In genomic region chrX:686437-686972, dm6 we compare ENCODE assay signal across 5 fruit fly cellular contexts.
A peak's percentile ranks its signal among the peaks of the same experiment; 100 is the strongest.
TF ChIP-seq lines count a peak whose summit lies in the region.

sdk (plus strand) TSS chrX:686834.

- TF ChIP-seq CTCF in whole organism, embryonic (GFP tag; optimal IDR thresholded peaks at IDR 0.05; lab: Kevin White, UChicago), result peak; percentile 52

TF ChIP-seq in whole organism, adult, 20 proteins besides CTCF, POLR2A, EP300 and RAD21 (continues in another document):
- TF ChIP-seq Mnt (GFP tag; optimal IDR thresholded peaks at IDR 0.05; lab: Kevin White, UChicago) (peak; percentile 78), cnc (optimal IDR thresholded peaks at IDR 0.05; lab: Kevin White, UChicago) (no peak), cic (GFP tag; optimal IDR thresholded peaks at IDR 0.05; lab: Kevin White, UChicago) (no peak), CG5204 (GFP tag; optimal IDR thresholded peaks at IDR 0.05; lab: Kevin White, UChicago) (peak; percentile 73), toe (GFP tag; optimal IDR thresholded peaks at IDR 0.05; lab: Kevin White, UChicago) (peak; percentile 61), CG12768 (GFP tag; optimal IDR thresholded peaks at IDR 0.05; lab: Kevin White, UChicago) (peak; percentile 65), pad (GFP tag; optimal IDR thresholded peaks at IDR 0.05; lab: Kevin White, UChicago) (peak; percentile 75), Clk (GFP tag; optimal IDR thresholded peaks at IDR 0.05; lab: Kevin White, UChicago) (peak; percentile 53), CG33017 (tag; optimal IDR thresholded peaks at IDR 0.05; lab: Kevin White, UChicago) (peak; percentile 38), CG7101 (tag; optimal IDR thresholded peaks at IDR 0.05; lab: Kevin White, UChicago) (peak; percentile 77), Hr96 (GFP tag; optimal IDR thresholded peaks at IDR 0.05; lab: Kevin White, UChicago) (peak; percentile 95), CG14711 (tag; optimal IDR thresholded peaks at IDR 0.05; lab: Kevin White, UChicago) (peak; percentile 56), CG11617 (GFP tag; optimal IDR thresholded peaks at IDR 0.05; lab: Kevin White, UChicago) (peak; percentile 82), bab1 (GFP tag; optimal IDR thresholded peaks at IDR 0.05; lab: Kevin White, UChicago) (peak; percentile 88), tj (GFP tag; optimal IDR thresholded peaks at IDR 0.05; lab: Kevin White, UChicago) (peak; percentile 59), ovo (GFP tag; optimal IDR thresholded peaks at IDR 0.05; lab: Kevin White, UChicago) (peak; percentile 62), kay (GFP tag; lab: Kevin White, UChicago; ENCODE audit: borderline replicate concordance) (no peak), CG7045 (GFP tag; optimal IDR thresholded peaks at IDR 0.05; lab: Kevin White, UChicago) (peak; percentile 67)

TF ChIP-seq in whole organism, embryonic, 481 proteins besides CTCF, POLR2A, EP300 and RAD21 (continues in another document):
- TF ChIP-seq sim (GFP tag; IDR thresholded peaks at IDR 0.05; lab: Robert Waterston, UW) (peak; percentile 64; the same call in 1 of the 2 replicates), CHES-1-like (GFP tag; optimal IDR thresholded peaks at IDR 0.05; lab: Kevin White, UChicago) (peak; percentile 95), pros (GFP tag; optimal IDR thresholded peaks at IDR 0.05; lab: Kevin White, UChicago) (peak; percentile 28), CG14860 (GFP tag; IDR thresholded peaks at IDR 0.05; lab: Robert Waterston, UW; ENCODE audit: partially characterized antibody) (peak; percentile 79), tin (GFP tag; optimal IDR thresholded peaks at IDR 0.05; lab: Kevin White, UChicago) (peak; percentile 92), Usf (GFP tag; optimal IDR thresholded peaks at IDR 0.05; lab: Kevin White, UChicago) (peak; percentile 83), CG12071 (GFP tag; optimal IDR thresholded peaks at IDR 0.05; lab: Kevin White, UChicago) (peak; percentile 81), CG2199 (GFP tag; IDR thresholded peaks at IDR 0.05; lab: Robert Waterston, UW) (peak; percentile 58; the same call in 1 of the 3 replicates), disco-r (GFP tag; optimal IDR thresholded peaks at IDR 0.05; lab: Kevin White, UChicago) (peak; percentile 86), Nf-YA (GFP tag; IDR thresholded peaks at IDR 0.05; lab: Robert Waterston, UW) (peak; percentile 60), CG7745 (tag; optimal IDR thresholded peaks at IDR 0.05; lab: Kevin White, UChicago) (no peak), CG2120 (GFP tag; optimal IDR thresholded peaks at IDR 0.05; lab: Kevin White, UChicago) (peak; percentile 95), Hr51 (GFP tag; optimal IDR thresholded peaks at IDR 0.05; lab: Kevin White, UChicago) (peak; percentile 85 to 92), CG13296 (GFP tag; optimal IDR thresholded peaks at IDR 0.05; lab: Kevin White, UChicago) (peak; percentile 91), Poxn (GFP tag; IDR thresholded peaks at IDR 0.05; lab: Robert Waterston, UW) (peak; percentile 46; the same call in 1 of the 2 replicates), en (GFP tag; optimal IDR thresholded peaks at IDR 0.05; lab: Kevin White, UChicago) (peak; percentile 89), CoRest (tag; optimal IDR thresholded peaks at IDR 0.05; lab: Kevin White, UChicago) (peak; percentile 93), CG31224 (GFP tag; IDR thresholded peaks at IDR 0.05; lab: Robert Waterston, UW) (peak; percentile 81)

TF ChIP-seq in whole organism, prepupa, 60 proteins besides CTCF, POLR2A, EP300 and RAD21 (continues in another document):
- TF ChIP-seq CG32006 (GFP tag; optimal IDR thresholded peaks at IDR 0.05; lab: Kevin White, UChicago) (peak; percentile 95), CG34406 (GFP tag; optimal IDR thresholded peaks at IDR 0.05; lab: Kevin White, UChicago) (peak; percentile 94), CG4318 (GFP tag; optimal IDR thresholded peaks at IDR 0.05; lab: Kevin White, UChicago) (peak; percentile 91), CG3919 (GFP tag; optimal IDR thresholded peaks at IDR 0.05; lab: Kevin White, UChicago) (peak; percentile 92), Smox (GFP tag; optimal IDR thresholded peaks at IDR 0.05; lab: Kevin White, UChicago) (peak; percentile 95), OdsH (GFP tag; optimal IDR thresholded peaks at IDR 0.05; lab: Kevin White, UChicago) (peak; percentile 93), CG11902 (GFP tag; optimal IDR thresholded peaks at IDR 0.05; lab: Kevin White, UChicago) (peak; percentile 89), fkh (GFP tag; optimal IDR thresholded peaks at IDR 0.05; lab: Kevin White, UChicago) (peak; percentile 64), fd85E (GFP tag; optimal IDR thresholded peaks at IDR 0.05; lab: Kevin White, UChicago) (peak; percentile 86), CG1621 (tag; optimal IDR thresholded peaks at IDR 0.05; lab: Kevin White, UChicago) (peak; percentile 89), achi (GFP tag; optimal IDR thresholded peaks at IDR 0.05; lab: Kevin White, UChicago) (peak; percentile 92), cyc (GFP tag; optimal IDR thresholded peaks at IDR 0.05; lab: Kevin White, UChicago) (peak; percentile 91), Blimp-1 (GFP tag; optimal IDR thresholded peaks at IDR 0.05; lab: Kevin White, UChicago) (peak; percentile 82), eg (GFP tag; IDR thresholded peaks at IDR 0.05; lab: Robert Waterston, UW) (peak; percentile 84), Ets21C (GFP tag; optimal IDR thresholded peaks at IDR 0.05; lab: Kevin White, UChicago) (peak; percentile 95), CG6792 (GFP tag; optimal IDR thresholded peaks at IDR 0.05; lab: Kevin White, UChicago) (peak; percentile 96), esn (GFP tag; optimal IDR thresholded peaks at IDR 0.05; lab: Kevin White, UChicago) (peak; percentile 96), net (GFP tag; optimal IDR thresholded peaks at IDR 0.05; lab: Kevin White, UChicago) (peak; percentile 95), CG8632 (GFP tag; optimal IDR thresholded peaks at IDR 0.05; lab: Kevin White, UChicago) (peak; percentile 90)

TF ChIP-seq in whole organism, pupa, 21 proteins besides CTCF, POLR2A, EP300 and RAD21 (continues in another document):
- TF ChIP-seq fd96Ca (GFP tag; IDR thresholded peaks at IDR 0.05; lab: Robert Waterston, UW) (peak; percentile 92), CG17806 (tag; optimal IDR thresholded peaks at IDR 0.05; lab: Kevin White, UChicago) (peak; percentile 86), CG14655 (GFP tag; optimal IDR thresholded peaks at IDR 0.05; lab: Kevin White, UChicago) (peak; percentile 95), CG34367 (tag; optimal IDR thresholded peaks at IDR 0.05; lab: Kevin White, UChicago) (peak; percentile 84), CG4496 (GFP tag; IDR thresholded peaks at IDR 0.05; lab: Robert Waterston, UW) (peak; percentile 87), EcR (GFP tag; optimal IDR thresholded peaks at IDR 0.05; lab: Kevin White, UChicago) (peak; percentile 56), Pif1B (GFP tag; optimal IDR thresholded peaks at IDR 0.05; lab: Kevin White, UChicago) (peak; percentile 92), CG8301 (tag; optimal IDR thresholded peaks at IDR 0.05; lab: Kevin White, UChicago) (peak; percentile 92), rn (GFP tag; IDR thresholded peaks at IDR 0.05; lab: Robert Waterston, UW) (peak; percentile 52; the same call in 1 of the 2 replicates), CG9948 (tag; optimal IDR thresholded peaks at IDR 0.05; lab: Kevin White, UChicago) (peak; percentile 88), CG13204 (GFP tag; optimal IDR thresholded peaks at IDR 0.05; lab: Kevin White, UChicago) (peak; percentile 76), Ets98B (GFP tag; IDR thresholded peaks at IDR 0.05; lab: Robert Waterston, UW) (peak; percentile 86), CG15710 (tag; optimal IDR thresholded peaks at IDR 0.05; lab: Kevin White, UChicago) (peak; percentile 89), Pif1A (GFP tag; optimal IDR thresholded peaks at IDR 0.05; lab: Kevin White, UChicago) (peak; percentile 97), gl (tag; optimal IDR thresholded peaks at IDR 0.05; lab: Kevin White, UChicago) (peak; percentile 78), CG8159 (tag; optimal IDR thresholded peaks at IDR 0.05; lab: Kevin White, UChicago) (peak; percentile 91), CG12605 (GFP tag; IDR thresholded peaks at IDR 0.05; lab: Robert Waterston, UW) (peak; percentile 75), CG32121 (GFP tag; IDR thresholded peaks at IDR 0.05; lab: Robert Waterston, UW) (peak; percentile 91), Snoo (tag; optimal IDR thresholded peaks at IDR 0.05; lab: Kevin White, UChicago) (peak; percentile 93), CG10348 (GFP tag; IDR thresholded peaks at IDR 0.05; lab: Robert Waterston, UW) (0 out of 2 replicates have a peak, but pooled peaks have one; percentile 65)

TF ChIP-seq in whole organism, wandering third instar larva, 38 proteins besides CTCF, POLR2A, EP300 and RAD21 (continues in another document):
- no peak for TF ChIP-seq usp (GFP tag; optimal IDR thresholded peaks at IDR 0.05; lab: Kevin White, UChicago)
- peak; percentile 81 for TF ChIP-seq Rel (GFP tag; optimal IDR thresholded peaks at IDR 0.05; lab: Kevin White, UChicago)
- peak; percentile 51 for TF ChIP-seq Rel (tag; optimal IDR thresholded peaks at IDR 0.05; lab: Kevin White, UChicago)
- TF ChIP-seq CG32264 (GFP tag; optimal IDR thresholded peaks at IDR 0.05; lab: Kevin White, UChicago), result peak; percentile 64
- peak; percentile 93 for TF ChIP-seq rgr (GFP tag; optimal IDR thresholded peaks at IDR 0.05; lab: Kevin White, UChicago)
- TF ChIP-seq GATAd (GFP tag; optimal IDR thresholded peaks at IDR 0.05; lab: Kevin White, UChicago), result no peak
- peak; percentile 92 for TF ChIP-seq psq (GFP tag; optimal IDR thresholded peaks at IDR 0.05; lab: Kevin White, UChicago)
- TF ChIP-seq Hr78 (GFP tag; optimal IDR thresholded peaks at IDR 0.05; lab: Kevin White, UChicago), result no peak
- no peak for TF ChIP-seq N (GFP tag; optimal IDR thresholded peaks at IDR 0.05; lab: Kevin White, UChicago)
- peak; percentile 93 for TF ChIP-seq Hnf4 (GFP tag; optimal IDR thresholded peaks at IDR 0.05; lab: Kevin White, UChicago)
- TF ChIP-seq ey (GFP tag; optimal IDR thresholded peaks at IDR 0.05; lab: Kevin White, UChicago), result peak; percentile 96
- TF ChIP-seq Mio (GFP tag; optimal IDR thresholded peaks at IDR 0.05; lab: Kevin White, UChicago), result peak; percentile 68
- TF ChIP-seq Myc (optimal IDR thresholded peaks at IDR 0.05; lab: Kevin White, UChicago), result no peak
- TF ChIP-seq Abd-B (GFP tag; optimal IDR thresholded peaks at IDR 0.05; lab: Kevin White, UChicago), result no peak
- peak; percentile 38 for TF ChIP-seq dsf (GFP tag; optimal IDR thresholded peaks at IDR 0.05; lab: Kevin White, UChicago; ENCODE audit: borderline replicate concordance)
- TF ChIP-seq HLH106 (tag; optimal IDR thresholded peaks at IDR 0.05; lab: Kevin White, UChicago), result peak; percentile 92
- TF ChIP-seq woc (GFP tag; optimal IDR thresholded peaks at IDR 0.05; lab: Kevin White, UChicago), result peak; percentile 98
- TF ChIP-seq jim (GFP tag; optimal IDR thresholded peaks at IDR 0.05; lab: Kevin White, UChicago), result no peak
- TF ChIP-seq Hr83 (GFP tag; optimal IDR thresholded peaks at IDR 0.05; lab: Kevin White, UChicago; ENCODE audit: poor library complexity, severe bottlenecking), result peak; percentile 11
- TF ChIP-seq Dfd (GFP tag; optimal IDR thresholded peaks at IDR 0.05; lab: Kevin White, UChicago), result no peak
- TF ChIP-seq sage (GFP tag; optimal IDR thresholded peaks at IDR 0.05; lab: Kevin White, UChicago), result peak; percentile 78
- TF ChIP-seq br (GFP tag; optimal IDR thresholded peaks at IDR 0.05; lab: Kevin White, UChicago), result peak; percentile 96
- TF ChIP-seq OdsH (GFP tag; optimal IDR thresholded peaks at IDR 0.05; lab: Kevin White, UChicago), result peak; percentile 94
- no peak for TF ChIP-seq pan (optimal IDR thresholded peaks at IDR 0.05; lab: Kevin White, UChicago)
